Fruit fly (Drosophila melanogaster) whole organism, embryonic: ENCODE data around the gene CG31948.

Experiments used
- Antp ChIP-seq: fragments of 200-800 bp; sonication (Bioruptor generic); optimal IDR thresholded peaks from 3 replicates; lab custom pipeline; 2016; ENCODE audit warnings: missing biosample characterization, missing genetic modification characterization
- B-H1 ChIP-seq: fragments of 200-800 bp; sonication (Bioruptor generic); IDR thresholded peaks from 3 replicates; pipeline ENCODE4 v1.3.6; 2022; ENCODE audit warnings: missing biosample characterization, missing genetic modification characterization
- CG10431 ChIP-seq: fragments of 200-800 bp; sonication (Bioruptor generic); optimal IDR thresholded peaks from 3 replicates; lab custom pipeline; 2018; ENCODE audit warnings: missing biosample characterization, mild to moderate bottlenecking, missing genetic modification characterization
- CG11695 ChIP-seq: fragments of 200-800 bp; sonication (Bioruptor generic); IDR thresholded peaks from 3 replicates; pipeline ENCODE4 v1.3.6; 2022; ENCODE audit warnings: missing biosample characterization, missing genetic modification characterization
- CG12299 ChIP-seq: fragments of 200-800 bp; sonication (Bioruptor generic); optimal IDR thresholded peaks from 2 replicates; lab custom pipeline; 2018; ENCODE audit warnings: missing biosample characterization, mild to moderate bottlenecking, missing genetic modification characterization
- CG13287 ChIP-seq: fragments of 200-800 bp; sonication (Bioruptor generic); IDR thresholded peaks from 2 replicates; pipeline ENCODE4 v1.3.6; 2022; ENCODE audit warnings: missing biosample characterization, missing genetic modification characterization; ENCODE audit not compliant: partially characterized antibody
- CG14050 ChIP-seq: fragments of 200-800 bp; sonication (Bioruptor generic); IDR thresholded peaks from 3 replicates; pipeline ENCODE4 v1.3.6; 2022; ENCODE audit warnings: missing biosample characterization, missing genetic modification characterization
- CG14667 ChIP-seq: fragments of 200-800 bp; sonication (Bioruptor generic); IDR thresholded peaks from 2 replicates; pipeline ENCODE4 v1.3.6; 2022; ENCODE audit warnings: missing biosample characterization, missing genetic modification characterization
- CG15479 ChIP-seq: fragments of 200-800 bp; sonication (Bioruptor generic); optimal IDR thresholded peaks from 3 replicates; lab custom pipeline; 2019; ENCODE audit warnings: missing biosample characterization, mild to moderate bottlenecking, missing genetic modification characterization, moderate library complexity
- CG16813 ChIP-seq: fragments of 200-800 bp; sonication (Bioruptor generic); IDR thresholded peaks from 3 replicates; pipeline ENCODE4 v1.3.6; 2022; ENCODE audit warnings: missing biosample characterization, missing genetic modification characterization; ENCODE audit not compliant: partially characterized antibody
- CG17829 ChIP-seq: fragments of 200-800 bp; optimal IDR thresholded peaks from 2 replicates; lab custom pipeline; 2019; ENCODE audit warnings: missing biosample characterization, mild to moderate bottlenecking, missing genetic modification characterization, moderate library complexity
- CG1792 ChIP-seq: fragments of 200-800 bp; sonication (Bioruptor generic); optimal IDR thresholded peaks from 2 replicates; lab custom pipeline; 2016; ENCODE audit warnings: missing biosample characterization, missing genetic modification characterization
- CG18262 ChIP-seq: fragments of 200-800 bp; optimal IDR thresholded peaks from 3 replicates; lab custom pipeline; 2019; ENCODE audit warnings: missing biosample characterization, mild to moderate bottlenecking, missing genetic modification characterization, moderate library complexity
- CG18619 ChIP-seq: fragments of 200-800 bp; sonication (Bioruptor generic); optimal IDR thresholded peaks from 3 replicates; lab custom pipeline; 2017; ENCODE audit warnings: missing biosample characterization, mild to moderate bottlenecking, missing genetic modification characterization
- CG30403 ChIP-seq: fragments of 200-800 bp; sonication (Bioruptor generic); optimal IDR thresholded peaks from 3 replicates; lab custom pipeline; 2016; ENCODE audit warnings: missing biosample characterization, missing genetic modification characterization
- CG3281 ChIP-seq: fragments of 200-800 bp; sonication (Bioruptor generic); optimal IDR thresholded peaks from 3 replicates; lab custom pipeline; 2017; ENCODE audit warnings: missing biosample characterization, mild to moderate bottlenecking, missing genetic modification characterization
- CG3838 ChIP-seq: fragments of 200-800 bp; sonication (Bioruptor generic); optimal IDR thresholded peaks from 3 replicates; lab custom pipeline; 2016; ENCODE audit warnings: missing biosample characterization, missing genetic modification characterization
- CG4404 ChIP-seq: fragments of 200-800 bp; sonication (Bioruptor generic); IDR thresholded peaks from 2 replicates; pipeline ENCODE4 v1.3.6; 2022; ENCODE audit warnings: missing biosample characterization, missing genetic modification characterization
- CG5245 ChIP-seq: fragments of 200-800 bp; sonication (Bioruptor generic); optimal IDR thresholded peaks from 3 replicates; lab custom pipeline; 2016; ENCODE audit warnings: missing biosample characterization, missing genetic modification characterization
- CG7357 ChIP-seq: fragments of 200-800 bp; sonication (Bioruptor generic); IDR thresholded peaks from 3 replicates; pipeline ENCODE4 v1.3.6; 2022; ENCODE audit warnings: missing biosample characterization, missing genetic modification characterization
- CG9727 ChIP-seq: fragments of 200-800 bp; sonication (Bioruptor generic); optimal IDR thresholded peaks from 3 replicates; lab custom pipeline; 2017; ENCODE audit warnings: missing biosample characterization, mild to moderate bottlenecking, missing genetic modification characterization
- Deaf1 ChIP-seq: fragments of 200-800 bp; optimal IDR thresholded peaks from 3 replicates; lab custom pipeline; 2019; ENCODE audit warnings: missing biosample characterization, mild to moderate bottlenecking, missing genetic modification characterization, moderate library complexity
- Dll ChIP-seq: fragments of 200-800 bp; sonication (Bioruptor generic); IDR thresholded peaks from 4 replicates; pipeline ENCODE4 v1.3.6; 2022; ENCODE audit warnings: missing biosample characterization, missing genetic modification characterization; ENCODE audit not compliant: partially characterized antibody
- HLHmδ ChIP-seq: fragments of 200-800 bp; sonication (Bioruptor generic); optimal IDR thresholded peaks from 2 replicates; lab custom pipeline; 2018; ENCODE audit warnings: missing biosample characterization, mild to moderate bottlenecking, missing genetic modification characterization, moderate library complexity
- MESR4 ChIP-seq: fragments of 200-800 bp; sonication (Bioruptor generic); optimal IDR thresholded peaks from 2 replicates; lab custom pipeline; 2018; ENCODE audit warnings: missing biosample characterization, mild to moderate bottlenecking, missing genetic modification characterization, moderate library complexity
- MTF-1 ChIP-seq: fragments of 200-800 bp; sonication (Bioruptor generic); optimal IDR thresholded peaks from 2 replicates; lab custom pipeline; 2018; ENCODE audit warnings: missing biosample characterization, mild to moderate bottlenecking, missing genetic modification characterization, borderline replicate concordance
- NC2α ChIP-seq: fragments of 200-800 bp; sonication (Bioruptor generic); optimal IDR thresholded peaks from 2 replicates; lab custom pipeline; 2016; ENCODE audit warnings: missing biosample characterization, missing genetic modification characterization
- NC2β ChIP-seq: fragments of 200-800 bp; sonication (Bioruptor generic); optimal IDR thresholded peaks from 2 replicates; lab custom pipeline; 2016; ENCODE audit warnings: missing biosample characterization, missing genetic modification characterization
- Nf-YA ChIP-seq: fragments of 200-800 bp; sonication (Bioruptor generic); IDR thresholded peaks from 2 replicates; pipeline ENCODE4 v1.3.6; 2022; ENCODE audit warnings: missing biosample characterization, missing genetic modification characterization
- Nf-YB ChIP-seq: fragments of 200-800 bp; sonication (Bioruptor generic); optimal IDR thresholded peaks from 3 replicates; lab custom pipeline; 2019; ENCODE audit warnings: missing biosample characterization, mild to moderate bottlenecking, missing genetic modification characterization, moderate library complexity
- Oaz ChIP-seq: fragments of 200-800 bp; sonication (Bioruptor generic); IDR thresholded peaks from 2 replicates; pipeline ENCODE4 v1.3.6; 2022; ENCODE audit warnings: missing biosample characterization, missing genetic modification characterization
- PHDP ChIP-seq: fragments of 200-800 bp; sonication (Bioruptor generic); optimal IDR thresholded peaks from 3 replicates; lab custom pipeline; 2018; ENCODE audit warnings: missing biosample characterization, mild to moderate bottlenecking, missing genetic modification characterization, moderate library complexity
- Pdp1 ChIP-seq, 2 experiments: fragments of 200-800 bp; sonication (Bioruptor generic); optimal IDR thresholded peaks; 3 replicates each; lab custom pipeline; 2016; ENCODE audit warnings: missing biosample characterization in 2 of 2, missing genetic modification characterization in 2 of 2, mild to moderate bottlenecking in 1 of 2, moderate library complexity in 1 of 2
- Scr ChIP-seq: fragments of 200-800 bp; sonication (Bioruptor generic); IDR thresholded peaks from 2 replicates; pipeline ENCODE4 v1.3.6; 2022; ENCODE audit warnings: missing biosample characterization, missing genetic modification characterization; ENCODE audit not compliant: partially characterized antibody
- Side ChIP-seq: fragments of 200-800 bp; sonication (Bioruptor generic); optimal IDR thresholded peaks from 2 replicates; lab custom pipeline; 2016; ENCODE audit warnings: missing biosample characterization, missing genetic modification characterization
- Spps ChIP-seq: fragments of 200-800 bp; sonication (Bioruptor generic); optimal IDR thresholded peaks from 2 replicates; lab custom pipeline; 2018; ENCODE audit warnings: missing biosample characterization, mild to moderate bottlenecking, missing genetic modification characterization
- chm ChIP-seq: fragments of 200-800 bp; sonication (Bioruptor generic); IDR thresholded peaks from 2 replicates; pipeline ENCODE4 v1.3.6; 2022; ENCODE audit warnings: missing biosample characterization, missing genetic modification characterization
- dimm ChIP-seq: fragments of 200-800 bp; sonication (Bioruptor generic); IDR thresholded peaks from 2 replicates; pipeline ENCODE4 v1.3.6; 2022; ENCODE audit warnings: missing biosample characterization, missing genetic modification characterization
- esg ChIP-seq: fragments of 200-800 bp; sonication (Bioruptor generic); conservative IDR thresholded peaks from 2 replicates; pipeline ENCODE4 v1.3.6; 2022; ENCODE audit warnings: missing biosample characterization, missing genetic modification characterization
- gro ChIP-seq: fragments of 200-800 bp; sonication (Bioruptor generic); optimal IDR thresholded peaks from 2 replicates; lab custom pipeline; 2016; ENCODE audit warnings: missing biosample characterization, missing genetic modification characterization
- nerfin-1 ChIP-seq: fragments of 200-800 bp; sonication (Bioruptor generic); optimal IDR thresholded peaks from 3 replicates; lab custom pipeline; 2019; ENCODE audit warnings: missing biosample characterization, mild to moderate bottlenecking, missing genetic modification characterization, moderate library complexity
- pnt ChIP-seq: fragments of 200-800 bp; sonication (Bioruptor generic); optimal IDR thresholded peaks from 3 replicates; lab custom pipeline; 2016; ENCODE audit warnings: missing biosample characterization, missing genetic modification characterization
- row ChIP-seq: fragments of 200-800 bp; sonication (Bioruptor generic); IDR thresholded peaks from 3 replicates; pipeline ENCODE4 v1.3.6; 2022; ENCODE audit warnings: missing biosample characterization, missing genetic modification characterization
- sd ChIP-seq: fragments of 200-800 bp; sonication (Bioruptor generic); optimal IDR thresholded peaks from 3 replicates; lab custom pipeline; 2018; ENCODE audit warnings: missing biosample characterization, mild to moderate bottlenecking, missing genetic modification characterization, moderate library complexity
- sr ChIP-seq: fragments of 200-800 bp; sonication (Bioruptor generic); IDR thresholded peaks from 3 replicates; pipeline ENCODE4 v1.3.6; 2022; ENCODE audit warnings: missing biosample characterization, missing genetic modification characterization
- stwl ChIP-seq: fragments of 200-800 bp; sonication (Bioruptor generic); optimal IDR thresholded peaks from 3 replicates; lab custom pipeline; 2018; ENCODE audit warnings: missing biosample characterization, mild to moderate bottlenecking, missing genetic modification characterization, moderate library complexity
- tio ChIP-seq: fragments of 200-800 bp; sonication (Bioruptor generic); optimal IDR thresholded peaks from 2 replicates; lab custom pipeline; 2017; ENCODE audit warnings: missing biosample characterization, missing genetic modification characterization, inconsistent platforms
- tll ChIP-seq, 2 experiments: fragments of 200-800 bp in 1 of 2; fragments of >200 bp in 1 of 2; sonication (Bioruptor generic) in 1 of 2; optimal IDR thresholded peaks; 2 replicates each; lab custom pipeline; 2017 to 2019; ENCODE audit warnings: missing biosample characterization in 2 of 2, missing genetic modification characterization in 2 of 2, mild to moderate bottlenecking in 1 of 2, moderate library complexity in 1 of 2
- z ChIP-seq: fragments of 200-800 bp; sonication (Bioruptor generic); IDR thresholded peaks from 3 replicates; pipeline ENCODE4 v1.3.6; 2022; ENCODE audit warnings: missing biosample characterization, missing genetic modification characterization
- zen ChIP-seq: fragments of 200-800 bp; sonication (Bioruptor generic); optimal IDR thresholded peaks from 3 replicates; lab custom pipeline; 2018; ENCODE audit warnings: missing biosample characterization, mild to moderate bottlenecking, missing genetic modification characterization, moderate library complexity
- zf30C ChIP-seq: fragments of 200-800 bp; sonication (Bioruptor generic); optimal IDR thresholded peaks from 3 replicates; lab custom pipeline; 2018; ENCODE audit warnings: missing biosample characterization, mild to moderate bottlenecking, missing genetic modification characterization

Gene CG31948

dm6 chr2L:2454644-2455043 lies 38.1 kb upstream of the CG31948 start (continued):
- TF ChIP-seq Nf-YB (GFP tag; lab: Kevin White, UChicago) (peak; percentile 88), B-H1 (GFP tag; lab: Robert Waterston, UW) (no peak), CG10431 (GFP tag; lab: Kevin White, UChicago) (no peak), row (GFP tag; lab: Robert Waterston, UW) (no peak), zen (tag; lab: Kevin White, UChicago) (peak; percentile 31), MESR4 (no peak), Deaf1 (tag; lab: Kevin White, UChicago) (peak; percentile 95), MTF-1 (GFP tag; lab: Kevin White, UChicago) (no peak), tio (GFP tag; lab: Kevin White, UChicago) (no peak), Spps (tag; lab: Kevin White, UChicago) (no peak), PHDP (tag; lab: Kevin White, UChicago) (no peak), CG16813 (GFP tag; lab: Robert Waterston, UW) (peak; percentile 32; the same call in 1 of the 3 replicates), tll (GFP tag; optimal IDR thresholded peaks at IDR 0.05; lab: Kevin White, UChicago) (peak in 1 of 2 experiments; percentile 28), CG15479 (GFP tag; lab: Kevin White, UChicago) (peak; percentile 92), Pdp1 (GFP tag; optimal IDR thresholded peaks at IDR 0.05; lab: Kevin White, UChicago) (no peak), CG12299 (tag; lab: Kevin White, UChicago) (no peak), CG9727 (no peak), CG14050 (no peak; the same call in 2 of the 3 replicates), NC2β (no peak), CG11695 (no peak), sd (tag; lab: Kevin White, UChicago) (peak; percentile 19), nerfin-1 (tag; lab: Kevin White, UChicago) (no peak), CG1792 (GFP tag; lab: Kevin White, UChicago) (no peak), CG18262 (tag; lab: Kevin White, UChicago) (no peak), CG14667 (GFP tag; lab: Robert Waterston, UW) (no peak), CG30403 (GFP tag; lab: Kevin White, UChicago) (no peak), CG4404 (GFP tag; lab: Robert Waterston, UW) (no peak), CG13287 (GFP tag; lab: Robert Waterston, UW) (peak; percentile 27; the same call in 1 of the 2 replicates), zf30C (GFP tag; lab: Kevin White, UChicago) (no peak), Nf-YA (GFP tag; lab: Robert Waterston, UW) (no peak), Scr (GFP tag; lab: Robert Waterston, UW) (peak; percentile 49; the same call in 1 of the 2 replicates), Side (GFP tag; lab: Kevin White, UChicago) (no peak), dimm (GFP tag; lab: Robert Waterston, UW) (no peak), CG3281 (GFP tag; lab: Kevin White, UChicago) (no peak), Dll (GFP tag; lab: Robert Waterston, UW) (peak; percentile 24; the same call in 1 of the 4 replicates), gro (GFP tag; lab: Kevin White, UChicago) (no peak), pnt (GFP tag; lab: Kevin White, UChicago) (no peak), chm (peak; percentile 39; the same call in 1 of the 2 replicates), z (peak; percentile 99), Oaz (GFP tag; lab: Robert Waterston, UW) (no peak), sr (GFP tag; lab: Robert Waterston, UW) (no peak), CG18619 (no peak), CG7357 (GFP tag; lab: Robert Waterston, UW) (no peak), NC2α (GFP tag; lab: Kevin White, UChicago) (no peak), CG5245 (GFP tag; lab: Kevin White, UChicago) (no peak), CG17829 (tag; lab: Kevin White, UChicago) (no peak), CG3838 (GFP tag; lab: Kevin White, UChicago) (no peak), HLHmδ (peak; percentile 38), Antp (no peak), stwl (tag; lab: Kevin White, UChicago) (no peak), esg (GFP tag; lab: Robert Waterston, UW) (no peak)
